Worm (Caenorhabditis elegans): Measurements from ENCODE around the gene Y116A8C.43.

DNA sequence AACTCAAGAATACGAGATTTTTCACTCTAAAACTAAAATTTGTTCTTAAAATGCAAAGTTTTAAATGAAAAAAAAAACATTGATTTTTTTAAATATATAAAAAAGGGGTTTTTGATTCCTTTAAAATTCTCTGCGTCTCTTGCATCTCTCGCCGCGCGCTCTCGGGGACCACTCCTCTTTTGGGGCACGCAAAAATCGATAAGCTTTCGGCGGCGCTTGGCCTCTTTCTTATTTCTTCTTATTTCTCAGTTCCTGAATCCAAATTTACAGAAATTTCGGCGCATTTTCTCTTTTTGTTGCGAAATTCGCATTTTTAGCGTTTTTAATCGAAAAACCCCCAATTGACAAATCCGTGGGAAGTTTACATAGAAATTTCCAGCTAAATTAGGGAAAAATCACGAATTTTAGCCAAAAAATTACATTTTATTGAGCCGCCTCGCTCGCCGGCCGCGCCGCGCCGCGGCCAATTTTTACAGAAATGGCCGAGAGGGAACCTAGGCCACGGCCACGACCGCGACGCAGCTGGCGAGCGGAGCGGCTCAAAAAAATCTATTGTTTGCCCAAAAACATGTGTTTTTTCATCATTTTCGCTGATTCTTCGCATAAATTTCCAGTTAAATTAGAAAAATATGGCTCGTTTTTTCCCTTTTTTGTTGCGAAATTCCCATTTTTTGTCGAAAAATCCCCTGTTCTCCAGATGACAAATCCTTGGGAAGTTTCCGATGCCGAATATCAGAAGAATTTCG is 30.5 kb downstream of the Y116A8C.43 start, which contains the start of gene itsn-1:
- no peak for TF ChIP-seq ceh-13 (GFP tag; optimal IDR thresholded peaks at IDR 0.05)
- no peak for TF ChIP-seq tra-4 (tag; optimal IDR thresholded peaks at IDR 0.05)
- no peak for TF ChIP-seq B0310.2 (tag; optimal IDR thresholded peaks at IDR 0.05)
- TF ChIP-seq ama-1 (optimal IDR thresholded peaks at IDR 0.05), result no peak
- TF ChIP-seq flt-1 (GFP tag; IDR thresholded peaks at IDR 0.05), result no peak
- no peak for TF ChIP-seq hmg-4 (GFP tag; optimal IDR thresholded peaks at IDR 0.05)
- no peak for TF ChIP-seq tbx-11 (GFP tag; IDR thresholded peaks at IDR 0.05)
- TF ChIP-seq aly-1 (tag; optimal IDR thresholded peaks at IDR 0.05), result no peak
- TF ChIP-seq hnd-1 (tag; optimal IDR thresholded peaks at IDR 0.05), result no peak
